Fruit fly (Drosophila melanogaster) whole organism, prepupa: ENCODE measurements around the gene PpV.
A peak's percentile ranks its signal among the peaks of the same experiment; 100 is the strongest.

Source experiments
- Blimp-1 ChIP-seq: fragments of 200-800 bp; sonication (Bioruptor generic); optimal IDR thresholded peaks from 3 replicates; lab custom pipeline; 2017; ENCODE audit warnings: missing biosample characterization, missing genetic modification characterization, mild to moderate bottlenecking, moderate library complexity, missing genetic modification reagents
- CG10669 ChIP-seq: fragments of 200-800 bp; sonication (Bioruptor generic); optimal IDR thresholded peaks from 3 replicates; lab custom pipeline; 2018; ENCODE audit warnings: missing biosample characterization, mild to moderate bottlenecking, missing genetic modification characterization, moderate library complexity
- CG11294 ChIP-seq: fragments of 200-800 bp; sonication (Bioruptor generic); IDR thresholded peaks from 2 replicates; pipeline ENCODE4 v1.3.6; 2022; ENCODE audit warnings: missing biosample characterization, missing genetic modification characterization
- CG11762 ChIP-seq: fragments of 200-800 bp; sonication (Bioruptor generic); optimal IDR thresholded peaks from 3 replicates; lab custom pipeline; 2016; ENCODE audit warnings: missing biosample characterization, missing genetic modification characterization; ENCODE audit not compliant: insufficient read depth
- CG11902 ChIP-seq: fragments of 200-800 bp; sonication (Bioruptor generic); optimal IDR thresholded peaks from 3 replicates; lab custom pipeline; 2016; ENCODE audit warnings: missing biosample characterization, missing genetic modification characterization
- CG3032 ChIP-seq: fragments of 200-800 bp; optimal IDR thresholded peaks from 2 replicates; lab custom pipeline; 2019; ENCODE audit warnings: missing biosample characterization, mild to moderate bottlenecking, missing genetic modification characterization, moderate library complexity
- CG31627 ChIP-seq: fragments of 200-800 bp; sonication (Bioruptor generic); optimal IDR thresholded peaks from 3 replicates; lab custom pipeline; 2016; ENCODE audit warnings: missing biosample characterization, missing genetic modification characterization
- CG32006 ChIP-seq: fragments of 200-800 bp; sonication (Bioruptor generic); optimal IDR thresholded peaks from 3 replicates; lab custom pipeline; 2017; ENCODE audit warnings: missing biosample characterization, mild to moderate bottlenecking, missing genetic modification characterization
- CG34406 ChIP-seq: fragments of 200-800 bp; sonication (Bioruptor generic); optimal IDR thresholded peaks from 3 replicates; lab custom pipeline; 2016; ENCODE audit warnings: missing biosample characterization, missing genetic modification characterization
- CG3919 ChIP-seq: fragments of 200-800 bp; sonication (Bioruptor generic); optimal IDR thresholded peaks from 3 replicates; lab custom pipeline; 2016; ENCODE audit warnings: missing biosample characterization, missing genetic modification characterization
- CG4318 ChIP-seq: fragments of 200-800 bp; sonication (Bioruptor generic); optimal IDR thresholded peaks from 3 replicates; lab custom pipeline; 2017; ENCODE audit warnings: missing biosample characterization, mild to moderate bottlenecking, missing genetic modification characterization
- CG6163 ChIP-seq: fragments of 200-800 bp; sonication (Bioruptor generic); IDR thresholded peaks from 3 replicates; pipeline ENCODE4 v1.3.6; 2022; ENCODE audit warnings: missing biosample characterization, missing genetic modification characterization
- CG6276 ChIP-seq: fragments of 200-800 bp; sonication (Bioruptor generic); optimal IDR thresholded peaks from 2 replicates; lab custom pipeline; 2017; ENCODE audit warnings: missing biosample characterization, mild to moderate bottlenecking, missing genetic modification characterization
- CG6792 ChIP-seq: fragments of 200-800 bp; sonication (Bioruptor generic); optimal IDR thresholded peaks from 3 replicates; lab custom pipeline; 2016; ENCODE audit warnings: missing biosample characterization, missing genetic modification characterization
- CG6808 ChIP-seq: fragments of 200-800 bp; sonication (Bioruptor generic); optimal IDR thresholded peaks from 3 replicates; lab custom pipeline; 2017; ENCODE audit warnings: missing biosample characterization, missing genetic modification characterization, mild to moderate bottlenecking, moderate library complexity, missing genetic modification reagents
- CG8119 ChIP-seq: fragments of 200-800 bp; sonication (Bioruptor generic); IDR thresholded peaks from 3 replicates; pipeline ENCODE4 v1.3.6; 2022; ENCODE audit warnings: missing biosample characterization, missing genetic modification characterization
- CG8319 ChIP-seq: fragments of 200-800 bp; sonication (Bioruptor generic); optimal IDR thresholded peaks from 3 replicates; lab custom pipeline; 2016; ENCODE audit warnings: missing biosample characterization, missing genetic modification characterization
- CG8632 ChIP-seq: fragments of 200-800 bp; sonication (Bioruptor generic); optimal IDR thresholded peaks from 3 replicates; lab custom pipeline; 2016; ENCODE audit warnings: missing biosample characterization, missing genetic modification characterization
- CG9139 ChIP-seq: fragments of 200-800 bp; sonication (Bioruptor generic); optimal IDR thresholded peaks from 3 replicates; lab custom pipeline; 2017; ENCODE audit warnings: missing biosample characterization, mild to moderate bottlenecking, missing genetic modification characterization
- Eip78C ChIP-seq: fragments of 200-800 bp; sonication (Bioruptor generic); peaks from one replicate; lab custom pipeline; 2016; ENCODE audit warnings: missing biosample characterization, missing genetic modification characterization
- Eip93F ChIP-seq: fragments of 200-800 bp; sonication (Bioruptor generic); optimal IDR thresholded peaks from 2 replicates; lab custom pipeline; 2016; ENCODE audit warnings: missing biosample characterization, mild to moderate bottlenecking, missing genetic modification characterization
- Ets21C ChIP-seq: fragments of 200-800 bp; sonication (Bioruptor generic); optimal IDR thresholded peaks from 3 replicates; lab custom pipeline; 2016; ENCODE audit warnings: missing biosample characterization, missing genetic modification characterization
- Ets96B ChIP-seq: fragments of 200-800 bp; optimal IDR thresholded peaks from 2 replicates; lab custom pipeline; 2019; ENCODE audit warnings: missing biosample characterization, mild to moderate bottlenecking, missing genetic modification characterization, moderate library complexity
- Gug ChIP-seq: fragments of 200-800 bp; sonication (Bioruptor generic); IDR thresholded peaks from 2 replicates; pipeline ENCODE4 v1.3.6; 2022; ENCODE audit warnings: missing biosample characterization, missing genetic modification characterization
- Hr38 ChIP-seq: sonication (Bioruptor generic); optimal IDR thresholded peaks from 2 replicates; lab custom pipeline; 2016; ENCODE audit warnings: missing biosample characterization, missing genetic modification characterization
- Hr39 ChIP-seq: fragments of 200-800 bp; sonication (Bioruptor generic); optimal IDR thresholded peaks from 2 replicates; lab custom pipeline; 2016; ENCODE audit warnings: missing biosample characterization, missing genetic modification characterization
- Hr4 ChIP-seq: fragments of 200-800 bp; sonication (Bioruptor generic); optimal IDR thresholded peaks from 3 replicates; lab custom pipeline; 2016; ENCODE audit warnings: missing biosample characterization, missing genetic modification characterization
- Lpt ChIP-seq: fragments of 200-800 bp; sonication (Bioruptor generic); optimal IDR thresholded peaks from 3 replicates; lab custom pipeline; 2016; ENCODE audit warnings: missing biosample characterization, missing genetic modification characterization
- Met ChIP-seq: fragments of 200-800 bp; sonication (Bioruptor generic); optimal IDR thresholded peaks from 3 replicates; lab custom pipeline; 2016; ENCODE audit warnings: missing biosample characterization, missing genetic modification characterization
- OdsH ChIP-seq: fragments of 200-800 bp; sonication (Bioruptor generic); optimal IDR thresholded peaks from 3 replicates; lab custom pipeline; 2016; ENCODE audit warnings: missing biosample characterization, missing genetic modification characterization
- Smox ChIP-seq: fragments of 200-800 bp; sonication (Bioruptor generic); optimal IDR thresholded peaks from 3 replicates; lab custom pipeline; 2016; ENCODE audit warnings: missing biosample characterization, missing genetic modification characterization
- Sox102F ChIP-seq: fragments of 200-800 bp; sonication (Bioruptor generic); optimal IDR thresholded peaks from 2 replicates; lab custom pipeline; 2016; ENCODE audit warnings: missing biosample characterization, mild to moderate bottlenecking, missing genetic modification characterization
- Sox14 ChIP-seq: fragments of 200-800 bp; sonication (Bioruptor generic); optimal IDR thresholded peaks from 3 replicates; lab custom pipeline; 2016; ENCODE audit warnings: missing biosample characterization, missing genetic modification characterization
- Sox15 ChIP-seq: fragments of 200-800 bp; sonication (Bioruptor generic); optimal IDR thresholded peaks from 3 replicates; lab custom pipeline; 2016; ENCODE audit warnings: missing biosample characterization, missing genetic modification characterization
- achi ChIP-seq: fragments of 200-800 bp; sonication (Bioruptor generic); optimal IDR thresholded peaks from 3 replicates; lab custom pipeline; 2016; ENCODE audit warnings: missing biosample characterization, missing genetic modification characterization
- acj6 ChIP-seq: fragments of 200-800 bp; sonication (Bioruptor generic); optimal IDR thresholded peaks from 3 replicates; lab custom pipeline; 2016; ENCODE audit warnings: missing biosample characterization, missing genetic modification characterization
- cyc ChIP-seq: fragments of 200-800 bp; sonication (Bioruptor generic); optimal IDR thresholded peaks from 3 replicates; lab custom pipeline; 2016; ENCODE audit warnings: missing biosample characterization, missing genetic modification characterization
- dac ChIP-seq: fragments of 200-800 bp; sonication (Bioruptor generic); optimal IDR thresholded peaks from 2 replicates; lab custom pipeline; 2017; ENCODE audit warnings: missing biosample characterization, mild to moderate bottlenecking, missing genetic modification characterization
- eg ChIP-seq: fragments of 200-800 bp; sonication (Bioruptor generic); IDR thresholded peaks from 3 replicates; pipeline ENCODE4 v1.3.6; 2022; ENCODE audit warnings: missing biosample characterization, missing genetic modification characterization
- fd59A ChIP-seq: fragments of 200-800 bp; sonication (Bioruptor generic); optimal IDR thresholded peaks from 2 replicates; lab custom pipeline; 2017; ENCODE audit warnings: missing biosample characterization, mild to moderate bottlenecking, missing genetic modification characterization, missing genetic modification reagents
- fd85E ChIP-seq: fragments of 200-800 bp; sonication (Bioruptor generic); optimal IDR thresholded peaks from 3 replicates; lab custom pipeline; 2016; ENCODE audit warnings: missing biosample characterization, missing genetic modification characterization
- fkh ChIP-seq: fragments of 200-800 bp; sonication (Bioruptor generic); optimal IDR thresholded peaks from 3 replicates; lab custom pipeline; 2017; ENCODE audit warnings: missing biosample characterization, mild to moderate bottlenecking, missing genetic modification characterization, moderate library complexity
- lz ChIP-seq: fragments of 200-800 bp; sonication (Bioruptor generic); optimal IDR thresholded peaks from 3 replicates; lab custom pipeline; 2016; ENCODE audit warnings: missing biosample characterization, missing genetic modification characterization
- pdm3 ChIP-seq: fragments of 200-800 bp; sonication (Bioruptor generic); optimal IDR thresholded peaks from 3 replicates; lab custom pipeline; 2016; ENCODE audit warnings: missing biosample characterization, missing genetic modification characterization
- spab ChIP-seq: fragments of 200-800 bp; sonication (Bioruptor generic); optimal IDR thresholded peaks from 2 replicates; lab custom pipeline; 2017; ENCODE audit warnings: missing biosample characterization, mild to moderate bottlenecking, missing genetic modification characterization, missing genetic modification reagents
- ss ChIP-seq, 2 experiments: fragments of 200-800 bp; sonication (Bioruptor generic); optimal IDR thresholded peaks; 2 replicates in 1 of 2; 3 replicates in 1 of 2; lab custom pipeline; 2017 to 2018; ENCODE audit warnings: mild to moderate bottlenecking in 2 of 2, missing biosample characterization in 2 of 2, missing genetic modification characterization in 2 of 2, moderate library complexity in 1 of 2
- svp ChIP-seq: fragments of 200-800 bp; sonication (Bioruptor generic); peaks from one replicate; lab custom pipeline; 2016; ENCODE audit warnings: missing biosample characterization, missing genetic modification characterization
- vri ChIP-seq: fragments of 200-800 bp; sonication (Bioruptor generic); optimal IDR thresholded peaks from 3 replicates; lab custom pipeline; 2016; ENCODE audit warnings: missing biosample characterization, mild to moderate bottlenecking, missing genetic modification characterization

PpV gene

dm6 chrX:6357456-6358007 lies 15.2 kb downstream of the PpV start:
- no peak for TF ChIP-seq Gug (GFP tag; lab: Robert Waterston, UW)
- peak; percentile 41; the same call in 1 of the 3 replicates for TF ChIP-seq eg (GFP tag; lab: Robert Waterston, UW)
- no peak for TF ChIP-seq CG6276
- no peak for TF ChIP-seq Sox102F (GFP tag; lab: Kevin White, UChicago)
- TF ChIP-seq Eip78C (GFP tag; lab: Kevin White, UChicago), result peak; percentile 19
- no peak for TF ChIP-seq achi
- no peak for TF ChIP-seq Ets21C
- no peak for TF ChIP-seq acj6 (GFP tag; lab: Kevin White, UChicago)
- TF ChIP-seq Sox15 (GFP tag; lab: Kevin White, UChicago), result no peak
- no peak for TF ChIP-seq Blimp-1
- peak; percentile 60 for TF ChIP-seq svp (GFP tag; lab: Kevin White, UChicago)
- no peak for TF ChIP-seq spab (GFP tag; lab: Kevin White, UChicago)
- TF ChIP-seq CG6808 (GFP tag; lab: Kevin White, UChicago), result no peak
- TF ChIP-seq pdm3, result no peak
- no peak for TF ChIP-seq vri
- no peak for TF ChIP-seq CG4318

DNA sequence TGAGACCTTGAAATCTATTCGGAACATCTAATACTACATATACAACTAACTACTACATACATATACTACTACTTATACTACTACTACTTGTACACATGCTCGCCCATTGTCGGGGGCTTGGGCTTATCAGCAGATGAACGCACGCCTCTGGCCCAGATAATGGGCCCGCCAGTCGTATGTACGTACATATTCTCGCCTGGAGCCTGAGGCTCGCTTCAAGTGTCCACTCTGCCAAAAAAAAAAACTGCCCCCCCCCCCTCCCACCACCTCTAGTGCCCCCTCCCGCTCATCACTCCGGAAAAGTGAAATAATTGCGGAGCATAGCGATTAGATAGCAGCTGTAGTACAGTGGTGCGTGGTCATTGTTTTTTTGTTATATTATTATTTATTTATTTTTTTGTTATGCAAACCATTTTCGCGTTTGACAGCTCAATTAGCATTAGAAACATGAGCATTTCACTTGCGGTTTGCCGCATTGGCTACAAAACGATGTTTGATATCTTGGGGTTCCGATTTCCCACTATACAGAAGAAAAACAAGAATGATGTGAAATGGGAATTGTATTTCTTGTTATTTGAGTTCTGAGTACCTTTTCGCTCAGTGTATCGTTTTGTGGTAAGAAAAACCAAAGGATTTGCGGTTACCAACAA lies 15.8 kb downstream of the PpV start:
- TF ChIP-seq ss (GFP tag; optimal IDR thresholded peaks at IDR 0.05; lab: Kevin White, UChicago) (peak in 1 of 2 experiments; percentile 6), CG3919 (GFP tag; lab: Kevin White, UChicago) (peak; percentile 44), vri (peak; percentile 16), CG8632 (GFP tag; lab: Kevin White, UChicago) (peak; percentile 32), Hr39 (GFP tag; lab: Kevin White, UChicago) (no peak), Eip93F (GFP tag; lab: Kevin White, UChicago) (no peak), CG11902 (GFP tag; lab: Kevin White, UChicago) (peak; percentile 23), Met (GFP tag; lab: Kevin White, UChicago) (no peak), Sox14 (peak; percentile 26), CG34406 (GFP tag; lab: Kevin White, UChicago) (peak; percentile 28), Smox (GFP tag; lab: Kevin White, UChicago) (peak; percentile 4), Ets96B (peak; percentile 13), dac (GFP tag; lab: Kevin White, UChicago) (peak; percentile 40), lz (GFP tag; lab: Kevin White, UChicago) (peak; percentile 3), CG6163 (GFP tag; lab: Robert Waterston, UW) (peak; percentile 61; the same call in 1 of the 3 replicates), svp (GFP tag; lab: Kevin White, UChicago) (no peak), CG10669 (peak; percentile 10), Lpt (GFP tag; lab: Kevin White, UChicago) (peak; percentile 45), CG8119 (GFP tag; lab: Robert Waterston, UW) (peak; percentile 68), Gug (GFP tag; lab: Robert Waterston, UW) (peak; percentile 33; the same call in 1 of the 2 replicates), fd59A (no peak), Hr38 (GFP tag; lab: Kevin White, UChicago) (no peak), cyc (GFP tag; lab: Kevin White, UChicago) (no peak), eg (GFP tag; lab: Robert Waterston, UW) (peak; percentile 71), Sox102F (GFP tag; lab: Kevin White, UChicago) (no peak), acj6 (GFP tag; lab: Kevin White, UChicago) (peak; percentile 43), CG9139 (no peak), CG8319 (GFP tag; lab: Kevin White, UChicago) (peak; percentile 18), CG32006 (GFP tag; lab: Kevin White, UChicago) (peak; percentile 81), Hr4 (GFP tag; lab: Kevin White, UChicago) (peak; percentile 63), OdsH (GFP tag; lab: Kevin White, UChicago) (peak; percentile 55), CG3032 (tag; lab: Kevin White, UChicago) (no peak), fkh (GFP tag; lab: Kevin White, UChicago) (no peak), CG31627 (GFP tag; lab: Kevin White, UChicago) (peak; percentile 13), Eip78C (GFP tag; lab: Kevin White, UChicago) (peak; percentile 86), CG4318 (peak; percentile 72), CG6808 (GFP tag; lab: Kevin White, UChicago) (no peak), spab (GFP tag; lab: Kevin White, UChicago) (no peak), CG6792 (GFP tag; lab: Kevin White, UChicago) (peak; percentile 48), CG11762 (peak; percentile 32), fd85E (GFP tag; lab: Kevin White, UChicago) (no peak), CG11294 (GFP tag; lab: Robert Waterston, UW) (0 out of 2 replicates have a peak, but pooled peaks have one; percentile 30)
